Worm (Caenorhabditis elegans) whole organism, L4 larva: ENCODE measurements around the gene seld-1.
"Not testable (repeated sequence)": the region's sequence is repeated elsewhere in the genome, so short reads cannot be mapped to it uniquely, and the experiment has no call there.

Experiments used
- D1046.2 ChIP-seq: fragments of 200-800 bp; sonication (Bioruptor generic); IDR thresholded peaks from 2 replicates; pipeline ENCODE4 v1.3.6; 2022; ENCODE audit warnings: missing genetic modification characterization, missing compliant biosample characterization
- F10B5.3 ChIP-seq: sonication (generic microtip); optimal IDR thresholded peaks from 2 replicates; lab custom pipeline; 2016; ENCODE audit warnings: mild to moderate bottlenecking, missing genetic modification characterization, missing compliant biosample characterization
- T20F7.1 ChIP-seq: fragments of 200-800 bp; sonication (Bioruptor generic); optimal IDR thresholded peaks from 2 replicates; lab custom pipeline; 2018; ENCODE audit warnings: mild to moderate bottlenecking, missing genetic modification characterization, missing compliant biosample characterization
- T26A8.4 ChIP-seq: fragments of 200-800 bp; sonication (Bioruptor generic); IDR thresholded peaks from 2 replicates; pipeline ENCODE4 v1.3.6; 2022; ENCODE audit warnings: missing genetic modification characterization, missing compliant biosample characterization
- Y105C5A.15 ChIP-seq: fragments of 200-800 bp; sonication (Bioruptor generic); IDR thresholded peaks from 2 replicates; pipeline ENCODE4 v1.3.6; 2022; ENCODE audit warnings: missing genetic modification characterization, missing compliant biosample characterization
- Y48G9A.11 ChIP-seq: fragments of 200-800 bp; sonication (Bioruptor generic); IDR thresholded peaks from 2 replicates; pipeline ENCODE4 v1.3.6; 2022; ENCODE audit warnings: missing genetic modification reagents, missing genetic modification characterization, missing compliant biosample characterization
- Y75B8A.6 ChIP-seq: fragments of 200-800 bp; sonication (Bioruptor generic); IDR thresholded peaks from 2 replicates; pipeline ENCODE4 v1.3.6; 2022; ENCODE audit warnings: missing genetic modification reagents, missing genetic modification characterization, missing compliant biosample characterization
- ZK337.2 ChIP-seq: fragments of 200-800 bp; sonication (Bioruptor generic); IDR thresholded peaks from 2 replicates; pipeline ENCODE4 v1.3.6; 2022; ENCODE audit warnings: missing genetic modification reagents, missing genetic modification characterization, missing compliant biosample characterization
- ZK546.5 ChIP-seq, 2 experiments: sonication (generic microtip); optimal IDR thresholded peaks; 2 replicates each; lab custom pipeline; 2017; ENCODE audit warnings: missing biosample characterization in 2 of 2, missing genetic modification characterization in 2 of 2
- aly-2 ChIP-seq: sonication (generic microtip); optimal IDR thresholded peaks from 2 replicates; lab custom pipeline; 2018; ENCODE audit warnings: missing biosample characterization, missing genetic modification characterization
- ama-1 ChIP-seq: fragments of 150-350 bp; optimal IDR thresholded peaks from 2 replicates; lab custom pipeline; 2014; ENCODE audit warnings: inconsistent platforms, mixed read lengths
- attf-4 ChIP-seq: sonication (generic microtip); optimal IDR thresholded peaks from 3 replicates; lab custom pipeline; 2017; ENCODE audit warnings: missing biosample characterization, missing genetic modification characterization
- ctbp-1 ChIP-seq: fragments of 200-800 bp; sonication (Bioruptor generic); IDR thresholded peaks from 2 replicates; pipeline ENCODE4 v1.3.6; 2022; ENCODE audit warnings: missing genetic modification reagents, missing genetic modification characterization, missing compliant biosample characterization
- daf-16 ChIP-seq, 3 experiments: sonication (generic microtip); optimal IDR thresholded peaks; 2 replicates each; lab custom pipeline; 2016 to 2017; ENCODE audit warnings: missing genetic modification characterization in 3 of 3, missing genetic modification reagents in 3 of 3, mild to moderate bottlenecking in 2 of 3, missing compliant biosample characterization in 2 of 3, missing biosample characterization in 1 of 3, moderate library complexity in 1 of 3
- dpl-1 ChIP-seq: fragments of 150-350 bp; optimal IDR thresholded peaks from 2 replicates; lab custom pipeline; 2014; ENCODE audit warnings: missing biosample characterization, missing genetic modification reagents, missing genetic modification characterization
- dve-1 ChIP-seq: sonication (generic microtip); optimal IDR thresholded peaks from 2 replicates; lab custom pipeline; 2017; ENCODE audit warnings: antibody characterized with exemption, mild to moderate bottlenecking, missing genetic modification characterization, missing compliant biosample characterization; ENCODE audit not compliant: insufficient read depth
- egl-43 ChIP-seq: fragments of 200-800 bp; sonication (Bioruptor generic); IDR thresholded peaks from 2 replicates; pipeline ENCODE4 v1.3.6; 2022; ENCODE audit warnings: missing genetic modification reagents, missing genetic modification characterization, missing compliant biosample characterization
- hlh-11 ChIP-seq: fragments of 200-800 bp; sonication (Bioruptor generic); optimal IDR thresholded peaks from 2 replicates; lab custom pipeline; 2018; ENCODE audit warnings: mild to moderate bottlenecking, missing genetic modification characterization, missing compliant biosample characterization
- hmg-1.1 ChIP-seq: fragments of 200-800 bp; sonication (Bioruptor generic); IDR thresholded peaks from 2 replicates; pipeline ENCODE4 v1.3.6; 2022; ENCODE audit warnings: missing genetic modification reagents, missing genetic modification characterization, missing compliant biosample characterization
- jun-1 ChIP-seq: fragments of 150-350 bp; optimal IDR thresholded peaks from 2 replicates; lab custom pipeline; 2014; ENCODE audit warnings: missing biosample characterization, missing genetic modification reagents, missing genetic modification characterization
- lim-7 ChIP-seq: fragments of 200-800 bp; sonication (Bioruptor generic); IDR thresholded peaks from 2 replicates; pipeline ENCODE4 v1.3.6; 2022; ENCODE audit warnings: missing genetic modification characterization, missing compliant biosample characterization
- lin-13 ChIP-seq: fragments of 150-350 bp; optimal IDR thresholded peaks from 2 replicates; lab custom pipeline; 2014; ENCODE audit warnings: missing biosample characterization, missing genetic modification reagents, missing genetic modification characterization
- lin-38 ChIP-seq: fragments of 200-800 bp; sonication (Bioruptor generic); IDR thresholded peaks from 2 replicates; pipeline ENCODE4 v1.3.6; 2022; ENCODE audit warnings: missing genetic modification reagents, missing genetic modification characterization, missing compliant biosample characterization
- lsy-2 ChIP-seq, 2 experiments: fragments of 150-350 bp in 1 of 2; sonication (generic microtip) in 1 of 2; optimal IDR thresholded peaks; 2 replicates each; lab custom pipeline; 2014 to 2017; ENCODE audit warnings: missing biosample characterization in 2 of 2, missing genetic modification characterization in 2 of 2
- mdt-29 ChIP-seq: fragments of 200-800 bp; sonication (Bioruptor generic); IDR thresholded peaks from 2 replicates; pipeline ENCODE4 v1.3.6; 2022; ENCODE audit warnings: missing genetic modification reagents, missing genetic modification characterization, missing compliant biosample characterization
- mep-1 ChIP-seq: fragments of 150-350 bp; sonication (generic microtip); optimal IDR thresholded peaks from 3 replicates; lab custom pipeline; 2014; ENCODE audit warnings: missing biosample characterization, missing genetic modification characterization
- mes-2 ChIP-seq: sonication (generic microtip); optimal IDR thresholded peaks from 2 replicates; lab custom pipeline; 2016; ENCODE audit warnings: missing genotype, mild to moderate bottlenecking, missing genetic modification characterization, missing compliant biosample characterization; ENCODE audit not compliant: poor library complexity, severe bottlenecking
- nhr-111 ChIP-seq: fragments of 200-800 bp; sonication (Bioruptor generic); optimal IDR thresholded peaks from 2 replicates; lab custom pipeline; 2018; ENCODE audit warnings: mild to moderate bottlenecking, missing genetic modification characterization, missing compliant biosample characterization
- nhr-25 ChIP-seq: sonication (generic microtip); optimal IDR thresholded peaks from 2 replicates; lab custom pipeline; 2017; ENCODE audit warnings: missing genetic modification characterization, mild to moderate bottlenecking, missing compliant biosample characterization, antibody characterized with exemption, moderate library complexity, borderline replicate concordance; ENCODE audit not compliant: insufficient read depth
- nhr-28 ChIP-seq: fragments of 150-350 bp; optimal IDR thresholded peaks from 2 replicates; lab custom pipeline; 2014; ENCODE audit warnings: missing biosample characterization, missing genetic modification characterization
- pha-4 ChIP-seq, 2 experiments: fragments of 150-350 bp in 1 of 2; fragments of 200-800 bp in 1 of 2; sonication (Bioruptor generic) in 1 of 2; IDR thresholded peaks in 1 of 2; optimal IDR thresholded peaks in 1 of 2; 2 replicates each; pipeline versions ENCODE4 v1.3.6 to Lab custom; 2014 to 2022; ENCODE audit warnings: missing genetic modification characterization in 2 of 2, missing genetic modification reagents in 2 of 2, missing biosample characterization in 1 of 2, missing compliant biosample characterization in 1 of 2
- pqm-1 ChIP-seq: sonication (generic microtip); optimal IDR thresholded peaks from 2 replicates; lab custom pipeline; 2017; ENCODE audit warnings: missing biosample characterization, missing genetic modification characterization
- rbr-2 ChIP-seq: sonication (generic microtip); optimal IDR thresholded peaks from 2 replicates; lab custom pipeline; 2016; ENCODE audit warnings: missing genotype, missing genetic modification characterization, missing compliant biosample characterization
- snpc-1.2 ChIP-seq: fragments of 200-800 bp; sonication (Bioruptor generic); IDR thresholded peaks from 2 replicates; pipeline ENCODE4 v1.3.6; 2022; ENCODE audit warnings: missing genetic modification reagents, missing genetic modification characterization, missing compliant biosample characterization
- snpc-4 ChIP-seq: fragments of 150-350 bp; optimal IDR thresholded peaks from 2 replicates; lab custom pipeline; 2014; ENCODE audit warnings: missing biosample characterization, missing genetic modification characterization
- tag-97 ChIP-seq: fragments of 200-800 bp; sonication (Bioruptor generic); IDR thresholded peaks from 2 replicates; pipeline ENCODE4 v1.3.6; 2022; ENCODE audit warnings: missing genetic modification characterization, missing compliant biosample characterization
- unc-130 ChIP-seq: sonication (generic microtip); optimal IDR thresholded peaks from 2 replicates; lab custom pipeline; 2016; ENCODE audit warnings: missing genetic modification reagents, missing genetic modification characterization, missing compliant biosample characterization
- zag-1 ChIP-seq: fragments of 150-350 bp; optimal IDR thresholded peaks from 2 replicates; lab custom pipeline; 2014; ENCODE audit warnings: missing biosample characterization, missing genetic modification characterization
- zip-11 ChIP-seq: fragments of 200-800 bp; sonication (Bioruptor generic); IDR thresholded peaks from 2 replicates; pipeline ENCODE4 v1.3.6; 2022; ENCODE audit warnings: missing genetic modification characterization, missing compliant biosample characterization
- ztf-11 ChIP-seq: fragments of 150-350 bp; optimal IDR thresholded peaks from 2 replicates; lab custom pipeline; 2014; ENCODE audit warnings: missing biosample characterization, missing genetic modification characterization

Gene seld-1

DNA sequence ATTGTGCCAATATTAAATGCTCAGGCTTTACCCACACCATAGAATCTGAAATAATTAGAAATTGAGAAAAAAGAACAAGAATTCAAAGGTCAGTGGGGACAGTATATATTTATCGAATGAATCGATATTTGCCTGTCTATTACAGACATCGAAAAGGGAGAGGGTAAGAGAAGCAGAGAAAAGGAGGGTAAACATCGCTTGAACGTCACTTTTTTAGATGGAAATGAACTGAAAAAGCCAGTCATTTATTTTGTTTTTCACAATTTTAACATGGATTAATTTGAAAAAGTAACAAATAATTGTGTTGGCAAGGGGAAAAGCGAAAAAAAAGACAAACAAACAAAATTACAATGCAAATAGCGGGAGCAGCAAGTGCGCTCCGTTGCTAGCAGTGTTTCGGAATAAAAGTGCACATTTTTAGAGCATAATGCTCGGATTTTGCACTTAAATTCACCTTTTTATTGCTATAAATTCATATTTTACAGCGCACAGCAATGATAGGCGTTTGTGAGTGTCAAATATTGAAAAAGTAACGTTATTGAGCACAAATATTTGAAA is 2.4 kb upstream of the seld-1 start, which contains the start of gene tbc-9:
TSS of gene tbc-9 (minus strand) at position 51 of the 558 bp plus-strand sequence.
- TF ChIP-seq daf-16 (GFP tag; optimal IDR thresholded peaks at IDR 0.05; lab: Kevin White, UChicago) (no peak), daf-16 (tag; optimal IDR thresholded peaks at IDR 0.05; lab: Kevin White, UChicago) (peak; percentile 57), Y105C5A.15 (GFP tag; lab: Robert Waterston, UW) (no peak), mes-2 (tag; lab: Kevin White, UChicago) (peak; percentile 6), aly-2 (tag; lab: Kevin White, UChicago) (no peak), pha-4 (GFP tag; IDR thresholded peaks at IDR 0.05; lab: Robert Waterston, UW) (no peak), pha-4 (tag; optimal IDR thresholded peaks at IDR 0.05; lab: Kevin White, UChicago) (peak; percentile 51), hlh-11 (tag; lab: Kevin White, UChicago) (no peak)

DNA sequence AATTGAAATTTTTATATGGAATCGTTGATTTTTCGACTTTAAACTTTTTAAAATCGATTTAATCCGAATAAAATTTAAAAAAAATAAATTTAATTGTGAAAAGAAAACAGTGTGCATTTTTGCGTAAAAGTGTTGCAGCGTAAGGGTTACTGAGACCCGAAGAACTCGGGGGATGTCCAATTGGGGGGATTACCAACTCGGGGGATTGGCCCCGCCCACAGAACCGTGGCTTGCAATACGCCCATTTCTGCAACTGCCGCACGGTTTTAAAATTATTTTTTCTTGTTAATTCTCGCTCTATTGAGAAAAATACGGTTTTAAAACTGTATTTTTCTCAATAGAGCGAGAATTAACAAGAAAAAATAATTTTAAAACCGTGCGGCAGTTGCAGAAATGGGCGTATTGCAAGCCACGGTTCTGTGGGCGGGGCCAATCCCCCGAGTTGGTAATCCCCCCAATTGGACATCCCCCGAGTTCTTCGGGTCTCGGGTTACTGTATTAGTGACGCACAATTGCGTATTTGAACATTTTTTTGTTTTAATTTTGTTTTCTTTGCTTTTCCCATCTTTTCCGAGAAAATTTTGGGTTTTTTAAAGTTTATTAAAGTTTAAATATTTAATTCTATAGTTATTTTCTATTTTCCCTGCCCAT is 1.8 kb upstream of the seld-1 start:
- TF ChIP-seq mes-2 (tag; lab: Kevin White, UChicago): peak; percentile 13
- TF ChIP-seq unc-130: peak; percentile 36

DNA sequence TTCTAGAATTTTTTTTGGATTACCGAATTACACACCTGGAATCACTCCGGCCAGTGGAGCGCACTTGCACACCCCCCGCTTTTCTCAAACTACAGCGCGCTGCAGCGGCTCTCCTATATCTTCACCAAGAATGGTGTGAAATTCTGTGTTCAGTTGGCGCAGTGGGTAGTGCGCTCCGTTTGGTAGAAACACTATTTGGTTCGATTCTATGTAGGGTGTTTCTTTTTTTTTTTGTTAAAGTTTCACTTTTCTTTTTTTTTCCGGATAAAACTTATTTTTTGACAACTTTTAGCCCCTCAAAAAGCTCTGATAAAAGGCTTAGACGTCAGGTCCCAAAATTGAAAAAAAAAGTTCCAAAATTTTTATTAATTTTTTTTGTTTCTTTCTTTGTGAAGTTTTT is 1.2 kb upstream of the seld-1 start:
- TF ChIP-seq lin-38 (GFP tag; lab: Robert Waterston, UW): peak; percentile 56
- peak; percentile 36; the same call in 1 of the 2 replicates for TF ChIP-seq pha-4 (GFP tag; IDR thresholded peaks at IDR 0.05; lab: Robert Waterston, UW)
- not testable (repeated sequence) for TF ChIP-seq pha-4 (tag; optimal IDR thresholded peaks at IDR 0.05; lab: Kevin White, UChicago)
- TF ChIP-seq snpc-1.2 (GFP tag; lab: Robert Waterston, UW): peak; percentile 47; the same call in 1 of the 2 replicates
- 0 out of 2 replicates have a peak, but pooled peaks have one; percentile 30 for TF ChIP-seq lim-7 (GFP tag; lab: Robert Waterston, UW)
- TF ChIP-seq egl-43 (GFP tag; lab: Robert Waterston, UW): 0 out of 2 replicates have a peak, but pooled peaks have one; percentile 10
- TF ChIP-seq ctbp-1 (GFP tag; lab: Robert Waterston, UW): 0 out of 2 replicates have a peak, but pooled peaks have one; percentile 11

DNA sequence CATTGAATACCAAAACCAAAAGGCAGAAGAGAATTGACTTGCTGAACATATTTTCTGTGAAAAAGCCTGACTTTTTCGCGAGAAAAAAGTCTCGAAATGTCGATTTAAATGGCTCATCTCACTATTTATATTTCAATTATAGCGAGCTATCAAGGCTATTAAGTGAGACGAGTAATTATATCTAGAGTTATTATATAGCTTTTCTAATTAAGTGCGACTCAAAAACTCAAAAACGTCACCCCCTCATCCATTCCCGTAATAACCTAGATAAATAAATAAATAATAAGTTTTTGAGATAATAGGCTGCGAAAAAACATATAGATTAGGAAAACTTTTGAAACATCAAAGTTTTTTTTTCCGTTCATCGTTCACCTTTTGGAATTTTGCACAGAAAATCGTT is 418 bp downstream of the seld-1 start, which contains the start of gene nlp-17:
TSS of gene nlp-17 (minus strand) at position 101 of the 400 bp plus-strand sequence.
- no peak for TF ChIP-seq hlh-11 (tag; lab: Kevin White, UChicago)
- no peak for TF ChIP-seq nhr-111 (GFP tag; lab: Kevin White, UChicago)
- TF ChIP-seq ztf-11 (tag; lab: Kevin White, UChicago): no peak
- TF ChIP-seq zip-11 (GFP tag; lab: Robert Waterston, UW): no peak
- TF ChIP-seq tag-97 (GFP tag; lab: Robert Waterston, UW): no peak
- no peak for TF ChIP-seq F10B5.3
- TF ChIP-seq mdt-29 (GFP tag; lab: Robert Waterston, UW): no peak
- TF ChIP-seq pqm-1: no peak
- no peak for TF ChIP-seq rbr-2
- TF ChIP-seq lsy-2 (tag; optimal IDR thresholded peaks at IDR 0.05; lab: Kevin White, UChicago): no peak
- TF ChIP-seq Y75B8A.6 (GFP tag; lab: Robert Waterston, UW): no peak
- no peak for TF ChIP-seq Y48G9A.11 (GFP tag; lab: Robert Waterston, UW)
- TF ChIP-seq aly-2 (tag; lab: Kevin White, UChicago): no peak
- TF ChIP-seq mep-1 (tag; lab: Kevin White, UChicago): no peak
- TF ChIP-seq nhr-25: no peak
- TF ChIP-seq T20F7.1 (GFP tag; lab: Kevin White, UChicago): no peak
- TF ChIP-seq, all 104 proteins: peak for 0

DNA sequence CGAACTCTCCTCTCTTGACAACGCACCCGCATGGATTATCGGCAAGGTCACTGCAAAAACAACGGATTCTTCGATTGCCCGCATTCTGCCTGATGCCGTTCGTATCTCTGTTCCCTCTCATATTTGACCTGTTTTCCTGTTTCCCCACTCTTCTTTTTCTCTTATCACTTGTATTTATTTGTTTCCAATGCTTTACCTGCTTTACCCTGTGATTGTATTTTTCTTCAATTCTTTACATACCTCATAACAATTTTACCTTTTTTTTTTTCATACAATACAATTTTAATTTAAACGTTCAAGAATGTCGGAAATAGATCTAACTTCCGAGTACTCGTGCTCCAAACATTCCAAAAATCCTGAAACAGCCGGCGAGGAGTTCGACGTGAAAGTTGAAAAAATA is 3.7 kb downstream of the seld-1 start, which contains the start of gene afmd-2:
TSS of gene afmd-2 (plus strand) at position 301 of the 400 bp plus-strand sequence.
- TF ChIP-seq lin-13 (GFP tag; lab: Kevin White, UChicago): no peak
- no peak for TF ChIP-seq ZK337.2
- TF ChIP-seq daf-16 (GFP tag; optimal IDR thresholded peaks at IDR 0.05; lab: Kevin White, UChicago): no peak
- TF ChIP-seq daf-16 (tag; optimal IDR thresholded peaks at IDR 0.05; lab: Kevin White, UChicago): peak; percentile 70
- TF ChIP-seq snpc-4 (tag; lab: Kevin White, UChicago): no peak
- no peak for TF ChIP-seq ZK546.5 (tag; optimal IDR thresholded peaks at IDR 0.05; lab: Kevin White, UChicago)
- TF ChIP-seq hmg-1.1 (GFP tag; lab: Robert Waterston, UW): no peak
- no peak for TF ChIP-seq zag-1 (tag; lab: Kevin White, UChicago)
- no peak for TF ChIP-seq dve-1 (tag; lab: Kevin White, UChicago)
- TF ChIP-seq jun-1 (tag; lab: Kevin White, UChicago): no peak
- TF ChIP-seq nhr-28 (tag; lab: Kevin White, UChicago): peak; percentile 37
- no peak for TF ChIP-seq mdt-29 (GFP tag; lab: Robert Waterston, UW)
- no peak for TF ChIP-seq dpl-1 (GFP tag; lab: Kevin White, UChicago)
- TF ChIP-seq pha-4 (GFP tag; IDR thresholded peaks at IDR 0.05; lab: Robert Waterston, UW): no peak
- no peak for TF ChIP-seq pha-4 (tag; optimal IDR thresholded peaks at IDR 0.05; lab: Kevin White, UChicago)
- TF ChIP-seq T26A8.4 (GFP tag; lab: Robert Waterston, UW): no peak
- TF ChIP-seq ama-1 (lab: Kevin White, UChicago): no peak
- TF ChIP-seq D1046.2: no peak
- TF ChIP-seq attf-4 (tag; lab: Kevin White, UChicago): no peak
